Worm (Caenorhabditis elegans): Measurements from ENCODE around the gene chl-1.
"Not testable (repeated sequence)": the region's sequence is repeated elsewhere in the genome, so short reads cannot be mapped to it uniquely, and the experiment has no call there.

chl-1 gene

ce11 chrIII:10435938-10436842 lies 31.1 kb upstream of the chl-1 start, which contains the start of the genes smrd-1 and enu-3.1:
Gene smrd-1, minus strand, starts transcription at chrIII:10435988.
Gene enu-3.1, plus strand, starts transcription at chrIII:10436276.
- peak; percentile 40 for TF ChIP-seq C08G9.2 (tag; optimal IDR thresholded peaks at IDR 0.05)
- peak; percentile 87 for TF ChIP-seq ceh-31 (tag; optimal IDR thresholded peaks at IDR 0.05)
- TF ChIP-seq unc-86 (tag; optimal IDR thresholded peaks at IDR 0.05) = peak; percentile 23
- peak; percentile 48 for TF ChIP-seq pqm-1 (tag; optimal IDR thresholded peaks at IDR 0.05)
- peak; percentile 4 for TF ChIP-seq nfya-1 (tag; optimal IDR thresholded peaks at IDR 0.05)
- TF ChIP-seq unc-42 (tag; optimal IDR thresholded peaks at IDR 0.05) = peak; percentile 99
- peak; percentile 40 for TF ChIP-seq ceh-18 (tag; optimal IDR thresholded peaks at IDR 0.05)
- peak; percentile 58 for TF ChIP-seq tbx-2 (tag; optimal IDR thresholded peaks at IDR 0.05)
- TF ChIP-seq lim-6 (tag; optimal IDR thresholded peaks at IDR 0.05) = peak; percentile 83
- TF ChIP-seq ref-2 (tag; optimal IDR thresholded peaks at IDR 0.05) = peak; percentile 36
- peak; percentile 50 for TF ChIP-seq ceh-34 (tag; optimal IDR thresholded peaks at IDR 0.05)
- TF ChIP-seq fax-1 (tag; optimal IDR thresholded peaks at IDR 0.05) = peak; percentile 31
- 0 out of 2 replicates have a peak, but pooled peaks have one; percentile 15 for TF ChIP-seq unc-3 (GFP tag; conservative IDR thresholded peaks at IDR 0.05)
- TF ChIP-seq unc-3 (tag; optimal IDR thresholded peaks at IDR 0.05) = not testable (repeated sequence)
- peak; percentile 14 for TF ChIP-seq elt-2 (tag; optimal IDR thresholded peaks at IDR 0.05)
- TF ChIP-seq ceh-14 (tag; optimal IDR thresholded peaks at IDR 0.05) = peak; percentile 97
- TF ChIP-seq F13H6.1 (tag; optimal IDR thresholded peaks at IDR 0.05) = peak; percentile 49

ce11 chrIII:10432104-10432503 lies 27.1 kb upstream of the chl-1 start:
- TF ChIP-seq dve-1 (tag; optimal IDR thresholded peaks at IDR 0.05) (no peak), syd-9 (tag; optimal IDR thresholded peaks at IDR 0.05) (peak; percentile 46), ceh-31 (tag; optimal IDR thresholded peaks at IDR 0.05) (peak; percentile 45), che-1 (tag; optimal IDR thresholded peaks at IDR 0.05) (peak; percentile 64), ceh-14 (tag; optimal IDR thresholded peaks at IDR 0.05) (peak; percentile 1), odd-2 (tag; optimal IDR thresholded peaks at IDR 0.05) (peak; percentile 29), sox-4 (tag; optimal IDR thresholded peaks at IDR 0.05) (peak; percentile 49), pha-2 (tag; optimal IDR thresholded peaks at IDR 0.05) (peak; percentile 73), hlh-13 (GFP tag; optimal IDR thresholded peaks at IDR 0.05) (no peak), dmd-4 (tag; optimal IDR thresholded peaks at IDR 0.05; ENCODE audit: borderline replicate concordance) (no peak), ref-2 (tag; optimal IDR thresholded peaks at IDR 0.05) (peak; percentile 29), elt-2 (tag; optimal IDR thresholded peaks at IDR 0.05) (no peak), pat-9 (tag; optimal IDR thresholded peaks at IDR 0.05) (peak; percentile 67), pag-3 (tag; optimal IDR thresholded peaks at IDR 0.05; ENCODE audit: borderline replicate concordance) (no peak), unc-55 (GFP tag; optimal IDR thresholded peaks at IDR 0.05) (peak; percentile 46), nhr-232 (tag; optimal IDR thresholded peaks at IDR 0.05) (peak; percentile 41), eyg-1 (tag; optimal IDR thresholded peaks at IDR 0.05) (no peak), mec-3 (tag; optimal IDR thresholded peaks at IDR 0.05; ENCODE audit: borderline replicate concordance) (no peak), ceh-2 (tag; optimal IDR thresholded peaks at IDR 0.05) (peak; percentile 52), nhr-11 (tag; optimal IDR thresholded peaks at IDR 0.05) (no peak), ttx-3 (tag; optimal IDR thresholded peaks at IDR 0.05) (peak; percentile 56), ceh-22 (tag; optimal IDR thresholded peaks at IDR 0.05) (no peak), npax-4 (tag; optimal IDR thresholded peaks at IDR 0.05) (no peak), Y22D7AL.16 (tag; optimal IDR thresholded peaks at IDR 0.05) (no peak), hlh-30 (tag; optimal IDR thresholded peaks at IDR 0.05; ENCODE audit: insufficient read depth) (peak; percentile 66), K09A11.1 (tag; optimal IDR thresholded peaks at IDR 0.05; ENCODE audit: insufficient read depth) (no peak), gmeb-2 (tag; optimal IDR thresholded peaks at IDR 0.05) (peak; percentile 38), nfya-1 (tag; optimal IDR thresholded peaks at IDR 0.05) (peak; percentile 71), sdc-2 (tag; optimal IDR thresholded peaks at IDR 0.05) (peak; percentile 21), fkh-6 (tag; optimal IDR thresholded peaks at IDR 0.05) (no peak), lim-6 (tag; optimal IDR thresholded peaks at IDR 0.05) (peak; percentile 3), rnt-1 (tag; optimal IDR thresholded peaks at IDR 0.05) (peak; percentile 63), C08G9.2 (tag; optimal IDR thresholded peaks at IDR 0.05) (peak; percentile 54), lin-11 (tag; optimal IDR thresholded peaks at IDR 0.05) (peak; percentile 34), unc-86 (tag; optimal IDR thresholded peaks at IDR 0.05) (no peak), ceh-34 (tag; optimal IDR thresholded peaks at IDR 0.05) (peak; percentile 54), sox-2 (GFP tag; IDR thresholded peaks at IDR 0.05) (no peak), unc-42 (tag; optimal IDR thresholded peaks at IDR 0.05) (peak; percentile 2), tbx-2 (tag; optimal IDR thresholded peaks at IDR 0.05) (peak; percentile 73), pros-1 (tag; optimal IDR thresholded peaks at IDR 0.05) (no peak), ceh-30 (tag; optimal IDR thresholded peaks at IDR 0.05) (no peak)

All from whole organism, late embryonic.